Fruit fly (Drosophila melanogaster) whole organism, wandering third instar larva: ENCODE measurements around the gene CG14269.

Experiments used
- Hr78 ChIP-seq: fragments of >200 bp; optimal IDR thresholded peaks from 2 replicates; lab custom pipeline; 2017; ENCODE audit warnings: missing biosample characterization, missing genetic modification characterization
- Hr83 ChIP-seq: fragments of 200-300 bp; sonication (Bioruptor generic); optimal IDR thresholded peaks from 2 replicates; lab custom pipeline; 2016; ENCODE audit warnings: missing biosample characterization, mild to moderate bottlenecking, missing genetic modification characterization, moderate library complexity; ENCODE audit not compliant: poor library complexity, severe bottlenecking
- Mio ChIP-seq: sonication (Bioruptor generic); optimal IDR thresholded peaks from 2 replicates; lab custom pipeline; 2016; ENCODE audit warnings: missing biosample characterization, missing genetic modification characterization
- Myc ChIP-seq: fragments of >200 bp; optimal IDR thresholded peaks from 2 replicates; lab custom pipeline; 2017
- N ChIP-seq: fragments of >200 bp; optimal IDR thresholded peaks from 2 replicates; lab custom pipeline; 2018; ENCODE audit warnings: missing biosample characterization, missing external identifiers, missing genetic modification characterization
- dmrt93B ChIP-seq: fragments of 200-800 bp; sonication (Bioruptor generic); optimal IDR thresholded peaks from 2 replicates; lab custom pipeline; 2018; ENCODE audit warnings: missing biosample characterization, mild to moderate bottlenecking, missing genetic modification characterization
- h ChIP-seq: fragments of 200-800 bp; sonication (Bioruptor generic); optimal IDR thresholded peaks from 3 replicates; lab custom pipeline; 2016; ENCODE audit warnings: missing biosample characterization, mild to moderate bottlenecking, missing genetic modification characterization
- psq ChIP-seq: fragments of 200-800 bp; sonication (Bioruptor generic); optimal IDR thresholded peaks from 3 replicates; lab custom pipeline; 2017; ENCODE audit warnings: missing biosample characterization, mild to moderate bottlenecking, missing genetic modification characterization, moderate library complexity
- woc ChIP-seq: sonication (Bioruptor generic); optimal IDR thresholded peaks from 2 replicates; lab custom pipeline; 2016; ENCODE audit warnings: missing biosample characterization, mild to moderate bottlenecking, missing genetic modification characterization

DNA sequence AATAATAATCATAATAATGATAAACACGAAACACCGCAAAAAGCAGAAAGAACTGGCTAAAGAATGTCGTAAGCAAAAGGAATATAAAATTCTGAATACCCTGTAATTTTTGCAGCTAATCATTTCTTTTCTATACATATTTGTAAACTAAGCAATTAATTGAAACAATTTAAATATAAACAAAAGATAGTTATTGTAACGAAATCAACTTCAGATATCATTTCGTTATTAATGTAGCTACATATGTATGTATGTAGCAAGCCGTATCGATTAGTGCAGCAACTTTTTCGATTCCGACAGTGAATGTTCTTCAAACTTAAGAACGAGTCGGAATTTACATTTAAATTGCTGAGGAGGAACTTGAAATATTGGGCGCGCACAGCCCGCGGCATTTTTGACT, 38.0 kb upstream of the CG14269 start:
- TF ChIP-seq N (GFP tag; lab: Kevin White, UChicago): no peak
- TF ChIP-seq Hr83 (GFP tag; lab: Kevin White, UChicago): no peak
- TF ChIP-seq psq (GFP tag; lab: Kevin White, UChicago): peak; percentile 61
- TF ChIP-seq h (GFP tag; lab: Kevin White, UChicago): peak; percentile 24
- no peak for TF ChIP-seq Mio (GFP tag; lab: Kevin White, UChicago)
- peak; percentile 77 for TF ChIP-seq woc (GFP tag; lab: Kevin White, UChicago)
- no peak for TF ChIP-seq Myc (lab: Kevin White, UChicago)
- no peak for TF ChIP-seq dmrt93B (GFP tag; lab: Kevin White, UChicago)
- no peak for TF ChIP-seq Hr78 (GFP tag; lab: Kevin White, UChicago)
